Fruit fly (Drosophila melanogaster) ovary, adult (tissue): ENCODE measurements around the gene CG13064.

ENCODE experiments used
- CG17801 ChIP-seq: fragments of 200-800 bp; optimal IDR thresholded peaks from 2 replicates; lab custom pipeline; 2019; ENCODE audit warnings: missing biosample characterization, mild to moderate bottlenecking, missing genetic modification characterization, moderate library complexity; ENCODE audit not compliant: partially characterized antibody

The CG13064 gene

DNA sequence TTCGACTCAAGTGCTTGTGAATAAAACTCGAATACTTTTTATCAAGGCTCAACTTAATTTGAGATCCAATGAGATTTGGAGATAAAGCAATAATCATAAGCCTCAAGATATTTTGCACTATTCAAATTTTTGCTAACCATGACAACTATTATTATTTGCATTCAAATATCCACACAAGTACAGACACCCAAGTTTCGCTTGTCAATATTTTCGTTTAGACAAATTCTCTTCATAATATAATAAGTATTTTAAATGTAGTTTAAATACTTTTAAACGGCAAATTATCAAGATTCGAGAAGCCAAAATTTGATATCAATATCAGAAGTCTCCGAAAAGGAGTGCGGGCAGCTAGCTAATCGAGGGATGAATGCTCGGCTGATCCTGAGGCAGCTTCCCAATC lies 49.3 kb downstream of the CG13064 start, which contains the start of gene CG33061:
CG33061 (plus strand) TSS at position 301 of the 400 bp plus-strand sequence.
- TF ChIP-seq CG17801 (GFP tag; lab: Kevin White, UChicago), result no peak
